Fruit fly (Drosophila melanogaster): ENCODE measurements around the gene CG13060.
A peak's percentile ranks its signal among the peaks of the same experiment; 100 is the strongest.

Gene CG13060

dm6 chr3L:16317724-16318123, 1.9 kb upstream of the CG13060 start, which contains the start of gene Nplp3:
Gene Nplp3, plus strand, starts transcription at chr3L:16318024.
- TF ChIP-seq tai (GFP tag; optimal IDR thresholded peaks at IDR 0.05), result no peak
- no peak for TF ChIP-seq Hnf4 (GFP tag; optimal IDR thresholded peaks at IDR 0.05)
- TF ChIP-seq jim (GFP tag; optimal IDR thresholded peaks at IDR 0.05), result no peak
- TF ChIP-seq dl (GFP tag; optimal IDR thresholded peaks at IDR 0.05; ENCODE audit: insufficient read depth in 1 of 2, partially characterized antibody in 2 of 2), result no peak
- TF ChIP-seq OdsH (GFP tag; optimal IDR thresholded peaks at IDR 0.05), result no peak
- no peak for TF ChIP-seq dsf (GFP tag; optimal IDR thresholded peaks at IDR 0.05; ENCODE audit: borderline replicate concordance)
- TF ChIP-seq usp (GFP tag; optimal IDR thresholded peaks at IDR 0.05), result no peak

DNA sequence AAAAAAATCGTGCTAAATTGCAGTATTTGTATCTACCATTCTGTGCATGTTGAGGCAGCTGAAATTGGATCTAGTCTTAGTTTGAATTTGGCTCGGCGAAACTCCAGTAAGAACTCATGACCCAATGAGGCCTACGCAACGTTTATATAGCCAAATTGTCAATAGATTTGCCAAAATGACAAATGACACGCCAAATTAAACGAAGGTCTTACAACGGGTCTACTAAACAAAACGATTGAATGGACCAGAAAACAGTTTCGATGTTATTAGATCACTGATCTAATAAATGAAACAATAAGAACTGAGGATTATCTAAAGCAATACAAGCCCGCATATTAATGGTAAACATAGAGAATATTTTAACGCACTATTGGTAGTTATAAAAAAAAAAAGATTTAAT, 1.5 kb downstream of the CG13060 start, which contains the start of gene CG42718:
Gene CG42718, minus strand, starts transcription at position 101 of the 400 bp plus-strand sequence.
- TF ChIP-seq lola (GFP tag; optimal IDR thresholded peaks at IDR 0.05), result no peak
- TF ChIP-seq dl (GFP tag; optimal IDR thresholded peaks at IDR 0.05; ENCODE audit: insufficient read depth in 1 of 2, partially characterized antibody in 2 of 2), result no peak
- no peak for TF ChIP-seq Sp1 (GFP tag; optimal IDR thresholded peaks at IDR 0.05)
- no peak for TF ChIP-seq Dfd (GFP tag; optimal IDR thresholded peaks at IDR 0.05)
- no peak for TF ChIP-seq foxo (GFP tag; optimal IDR thresholded peaks at IDR 0.05)
- TF ChIP-seq GATAd (GFP tag; optimal IDR thresholded peaks at IDR 0.05), result no peak
- no peak for TF ChIP-seq Dif (GFP tag; optimal IDR thresholded peaks at IDR 0.05; ENCODE audit: partially characterized antibody)
- TF ChIP-seq usp (GFP tag; optimal IDR thresholded peaks at IDR 0.05), result no peak
- TF ChIP-seq Rel (GFP tag; optimal IDR thresholded peaks at IDR 0.05), result no peak
- no peak for TF ChIP-seq Rel (tag; optimal IDR thresholded peaks at IDR 0.05)
- no peak for TF ChIP-seq ey (GFP tag; optimal IDR thresholded peaks at IDR 0.05)
- no peak for TF ChIP-seq HLH106 (tag; optimal IDR thresholded peaks at IDR 0.05)
- no peak for TF ChIP-seq Hr83 (GFP tag; optimal IDR thresholded peaks at IDR 0.05; ENCODE audit: poor library complexity, severe bottlenecking)
- TF ChIP-seq rgr (GFP tag; optimal IDR thresholded peaks at IDR 0.05), result no peak
- no peak for TF ChIP-seq Myc (optimal IDR thresholded peaks at IDR 0.05)
- TF ChIP-seq OdsH (GFP tag; optimal IDR thresholded peaks at IDR 0.05), result no peak
- no peak for TF ChIP-seq N (GFP tag; optimal IDR thresholded peaks at IDR 0.05)
- no peak for TF ChIP-seq psq (GFP tag; optimal IDR thresholded peaks at IDR 0.05)

DNA sequence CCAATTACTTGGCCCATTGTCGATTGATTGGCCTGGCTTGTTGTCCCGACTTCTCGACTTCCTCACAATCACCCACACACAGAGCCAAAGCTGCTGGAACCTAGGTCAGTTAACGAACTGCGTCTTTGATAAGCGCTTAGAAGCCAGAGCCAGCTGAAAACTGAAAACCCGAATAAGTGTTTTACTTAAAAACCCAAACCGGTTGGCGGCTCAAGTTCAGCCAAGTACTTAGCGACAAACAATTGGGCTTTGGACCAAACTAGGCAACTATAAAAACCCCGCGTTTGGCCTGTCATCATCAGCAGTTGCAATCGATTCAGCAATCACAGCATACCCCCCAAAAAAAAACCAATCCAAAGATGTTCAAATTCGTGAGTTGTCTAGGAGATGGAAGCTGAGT, 3.7 kb downstream of the CG13060 start, which contains the start of gene CG13059:
Gene CG13059, plus strand, starts transcription at position 301 of the 400 bp plus-strand sequence.
- TF ChIP-seq fru (GFP tag; optimal IDR thresholded peaks at IDR 0.05) (no peak), jim (GFP tag; optimal IDR thresholded peaks at IDR 0.05) (no peak), Dif (GFP tag; optimal IDR thresholded peaks at IDR 0.05; ENCODE audit: partially characterized antibody) (no peak), OdsH (GFP tag; optimal IDR thresholded peaks at IDR 0.05) (no peak), dsf (GFP tag; optimal IDR thresholded peaks at IDR 0.05; ENCODE audit: borderline replicate concordance) (no peak), h (GFP tag; optimal IDR thresholded peaks at IDR 0.05) (no peak)

DNA sequence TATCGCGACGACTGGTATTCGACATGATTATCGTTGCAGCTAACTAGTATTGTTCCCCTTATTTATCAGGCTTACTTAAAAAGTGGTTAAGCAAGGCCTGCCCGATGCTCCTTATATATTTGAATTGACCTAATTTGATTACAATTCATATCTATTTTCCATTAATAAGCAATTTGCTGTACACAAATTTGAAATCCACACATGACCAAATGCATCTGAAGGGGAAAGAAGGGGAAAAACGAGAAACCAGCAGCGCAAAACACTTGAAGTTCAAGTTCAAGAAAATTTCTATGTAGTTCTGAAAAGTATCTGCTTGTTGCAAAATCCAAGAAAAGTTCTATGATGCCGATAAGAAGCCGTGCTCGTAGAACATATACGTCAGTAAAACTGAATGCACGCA, 7.0 kb downstream of the CG13060 start, which contains the start of the genes CG13040 and CG13039:
Gene CG13040, minus strand, starts transcription at position 101 of the 400 bp plus-strand sequence.
Gene CG13039, minus strand, starts transcription at position 106 of the 400 bp plus-strand sequence.
- TF ChIP-seq sv (GFP tag; optimal IDR thresholded peaks at IDR 0.05) (no peak), Myc (optimal IDR thresholded peaks at IDR 0.05) (no peak)

DNA sequence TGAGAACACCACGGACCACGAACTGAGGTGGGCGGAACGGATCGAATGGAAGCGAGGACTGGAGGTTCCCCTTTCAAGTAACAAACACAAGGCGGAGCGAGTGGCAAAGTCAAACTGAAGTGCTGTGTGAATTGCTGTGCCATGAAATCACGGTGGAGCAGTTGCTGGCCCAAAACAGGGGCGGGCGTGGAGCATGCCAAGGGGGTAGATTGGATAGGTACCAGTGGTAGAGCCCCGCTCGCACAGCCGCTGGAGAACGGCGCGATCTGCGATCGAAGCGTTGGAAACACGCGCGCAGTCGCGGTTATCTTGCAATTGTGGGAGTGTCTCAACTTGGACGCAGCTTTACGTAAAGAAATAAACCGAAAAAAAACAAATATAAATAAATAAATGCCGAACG, 8.1 kb downstream of the CG13060 start, which contains the start of gene CG13038:
Gene CG13038, minus strand, starts transcription at position 118 of the 400 bp plus-strand sequence.
- peak; percentile 7 for TF ChIP-seq fru (GFP tag; optimal IDR thresholded peaks at IDR 0.05)
- TF ChIP-seq dl (GFP tag; optimal IDR thresholded peaks at IDR 0.05; ENCODE audit: insufficient read depth in 1 of 2, partially characterized antibody in 2 of 2), result no peak
- no peak for TF ChIP-seq OdsH (GFP tag; optimal IDR thresholded peaks at IDR 0.05)
- no peak for TF ChIP-seq sage (GFP tag; optimal IDR thresholded peaks at IDR 0.05)
- no peak for TF ChIP-seq CG32264 (GFP tag; optimal IDR thresholded peaks at IDR 0.05)
- no peak for TF ChIP-seq pan (optimal IDR thresholded peaks at IDR 0.05)
- TF ChIP-seq CG9705 (GFP tag; optimal IDR thresholded peaks at IDR 0.05), result no peak
- TF ChIP-seq Dfd (GFP tag; optimal IDR thresholded peaks at IDR 0.05), result no peak
- TF ChIP-seq h (GFP tag; optimal IDR thresholded peaks at IDR 0.05), result peak; percentile 8
- no peak for TF ChIP-seq sv (GFP tag; optimal IDR thresholded peaks at IDR 0.05)

All from whole organism, wandering third instar larva.